Worm (Caenorhabditis elegans) whole organism, mixed stage, embryonic: ENCODE data around the gene srz-15.

Experiments used
- M03D4.4 ChIP-seq: sonication (generic microtip); optimal IDR thresholded peaks from 2 replicates; lab custom pipeline; 2017; ENCODE audit warnings: mild to moderate bottlenecking, missing genetic modification characterization, missing compliant biosample characterization
- bed-3 ChIP-seq: fragments of 200-800 bp; sonication (Bioruptor generic); optimal IDR thresholded peaks from 3 replicates; lab custom pipeline; 2018; ENCODE audit warnings: mild to moderate bottlenecking, missing genetic modification characterization, moderate library complexity, missing compliant biosample characterization
- blmp-1 ChIP-seq: fragments of 150-350 bp; optimal IDR thresholded peaks from 2 replicates; lab custom pipeline; 2014; ENCODE audit warnings: missing biosample characterization, missing genetic modification characterization
- ceh-39 ChIP-seq: fragments of 150-350 bp; optimal IDR thresholded peaks from 2 replicates; lab custom pipeline; 2014; ENCODE audit warnings: missing biosample characterization, missing genetic modification characterization
- ceh-43 ChIP-seq: fragments of 200-800 bp; sonication (Bioruptor generic); optimal IDR thresholded peaks from 2 replicates; lab custom pipeline; 2018; ENCODE audit warnings: mild to moderate bottlenecking, missing genetic modification characterization, moderate library complexity, missing compliant biosample characterization
- ceh-83 ChIP-seq: fragments of 200-800 bp; sonication (Bioruptor generic); optimal IDR thresholded peaks from 2 replicates; lab custom pipeline; 2018; ENCODE audit warnings: mild to moderate bottlenecking, missing genetic modification characterization, missing compliant biosample characterization
- ces-1 ChIP-seq: fragments of 150-350 bp; optimal IDR thresholded peaks from 2 replicates; lab custom pipeline; 2014; ENCODE audit warnings: missing biosample characterization, missing genetic modification reagents, missing genetic modification characterization
- cnd-1 ChIP-seq: fragments of 200-800 bp; sonication (Bioruptor generic); optimal IDR thresholded peaks from 2 replicates; lab custom pipeline; 2018; ENCODE audit warnings: mild to moderate bottlenecking, missing genetic modification characterization, missing compliant biosample characterization
- drap-1 ChIP-seq: fragments of 200-800 bp; sonication (Bioruptor generic); optimal IDR thresholded peaks from 3 replicates; lab custom pipeline; 2018; ENCODE audit warnings: mild to moderate bottlenecking, missing genetic modification characterization, missing compliant biosample characterization
- elt-1 ChIP-seq: sonication (generic microtip); optimal IDR thresholded peaks from 2 replicates; lab custom pipeline; 2017; ENCODE audit warnings: missing genetic modification characterization, mild to moderate bottlenecking, missing compliant biosample characterization, antibody characterized with exemption, moderate library complexity, borderline replicate concordance; ENCODE audit not compliant: insufficient read depth
- elt-3 ChIP-seq: fragments of 150-350 bp; optimal IDR thresholded peaks from 2 replicates; lab custom pipeline; 2014; ENCODE audit warnings: missing biosample characterization, missing genetic modification characterization
- flh-1 ChIP-seq: fragments of 200-800 bp; sonication (Bioruptor generic); optimal IDR thresholded peaks from 2 replicates; lab custom pipeline; 2018; ENCODE audit warnings: mild to moderate bottlenecking, missing genetic modification characterization, moderate library complexity, missing compliant biosample characterization
- ham-2 ChIP-seq: fragments of 200-800 bp; sonication (Bioruptor generic); optimal IDR thresholded peaks from 2 replicates; lab custom pipeline; 2018; ENCODE audit warnings: mild to moderate bottlenecking, missing genetic modification characterization, missing compliant biosample characterization
- lin-13 ChIP-seq: fragments of 150-350 bp; optimal IDR thresholded peaks from 2 replicates; lab custom pipeline; 2014; ENCODE audit warnings: missing biosample characterization, missing genetic modification characterization
- lin-32 ChIP-seq: fragments of 200-800 bp; sonication (Bioruptor generic); optimal IDR thresholded peaks from 2 replicates; lab custom pipeline; 2018; ENCODE audit warnings: mild to moderate bottlenecking, missing genetic modification characterization, missing compliant biosample characterization
- lsy-2 ChIP-seq: fragments of 150-350 bp; optimal IDR thresholded peaks from 2 replicates; lab custom pipeline; 2014; ENCODE audit warnings: missing biosample characterization, missing genetic modification characterization
- mab-5 ChIP-seq: fragments of 150-350 bp; optimal IDR thresholded peaks from 2 replicates; lab custom pipeline; 2014; ENCODE audit warnings: missing biosample characterization, missing genetic modification characterization
- nhr-12 ChIP-seq: fragments of 150-350 bp; optimal IDR thresholded peaks from 2 replicates; lab custom pipeline; 2014; ENCODE audit warnings: missing biosample characterization, missing genetic modification characterization
- nhr-237 ChIP-seq: fragments of 150-350 bp; optimal IDR thresholded peaks from 2 replicates; lab custom pipeline; 2014; ENCODE audit warnings: missing biosample characterization, missing genetic modification characterization
- nhr-28 ChIP-seq: fragments of 150-350 bp; optimal IDR thresholded peaks from 2 replicates; lab custom pipeline; 2014; ENCODE audit warnings: missing biosample characterization, missing genetic modification characterization
- pha-4 ChIP-seq: fragments of 150-350 bp; optimal IDR thresholded peaks from 2 replicates; lab custom pipeline; 2018; ENCODE audit warnings: missing biosample characterization, missing genetic modification reagents, missing genetic modification characterization
- sem-2 ChIP-seq: fragments of 200-800 bp; sonication (Bioruptor generic); optimal IDR thresholded peaks from 2 replicates; lab custom pipeline; 2018; ENCODE audit warnings: mild to moderate bottlenecking, missing genetic modification characterization, missing compliant biosample characterization
- snpc-4 ChIP-seq: fragments of 150-350 bp; optimal IDR thresholded peaks from 2 replicates; lab custom pipeline; 2014; ENCODE audit warnings: missing biosample characterization, missing genetic modification characterization
- sptf-1 ChIP-seq: sonication (generic microtip); optimal IDR thresholded peaks from 2 replicates; lab custom pipeline; 2017; ENCODE audit warnings: mild to moderate bottlenecking, missing genetic modification characterization, moderate library complexity, missing compliant biosample characterization
- tbx-8 ChIP-seq: fragments of 200-800 bp; sonication (Bioruptor generic); optimal IDR thresholded peaks from 2 replicates; lab custom pipeline; 2018; ENCODE audit warnings: mild to moderate bottlenecking, missing genetic modification characterization, moderate library complexity, missing compliant biosample characterization
- unc-120 ChIP-seq: sonication (generic microtip); optimal IDR thresholded peaks from 2 replicates; lab custom pipeline; 2017; ENCODE audit warnings: missing genetic modification characterization, missing compliant biosample characterization; ENCODE audit not compliant: poor library complexity, severe bottlenecking
- unc-39 ChIP-seq: fragments of 150-350 bp; optimal IDR thresholded peaks from 2 replicates; lab custom pipeline; 2014; ENCODE audit warnings: missing biosample characterization, missing genetic modification characterization
- unc-62 ChIP-seq: fragments of 150-350 bp; optimal IDR thresholded peaks from 2 replicates; lab custom pipeline; 2014; ENCODE audit warnings: missing biosample characterization, missing genetic modification reagents, missing genetic modification characterization
- zip-8 ChIP-seq: fragments of 150-350 bp; optimal IDR thresholded peaks from 2 replicates; lab custom pipeline; 2014; ENCODE audit warnings: missing biosample characterization, missing genetic modification characterization
- ztf-11 ChIP-seq: fragments of 150-350 bp; optimal IDR thresholded peaks from 2 replicates; lab custom pipeline; 2014; ENCODE audit warnings: missing biosample characterization, missing genetic modification characterization

srz-15 gene

DNA sequence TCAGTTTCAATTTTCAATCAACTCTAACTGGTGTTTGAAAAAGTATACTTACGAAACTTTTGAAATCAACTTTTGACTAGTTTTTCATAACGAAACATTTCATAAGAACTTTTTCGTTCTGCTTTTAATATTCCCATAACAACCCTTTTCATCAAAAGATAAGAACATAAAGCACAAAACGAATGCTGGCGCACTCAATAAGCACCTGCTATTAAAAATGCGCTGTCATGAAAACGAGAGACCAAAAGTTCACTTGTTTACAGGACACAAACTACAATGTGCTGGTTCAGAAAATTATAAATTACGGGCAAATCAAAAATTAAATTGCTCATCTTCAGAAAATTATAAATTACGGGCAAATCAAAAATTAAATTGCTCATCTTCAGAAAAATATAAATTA, 24.5 kb upstream of the srz-15 start:
- TF ChIP-seq unc-120 (tag; lab: Kevin White, UChicago) (no peak), unc-39 (tag; lab: Kevin White, UChicago) (no peak), flh-1 (GFP tag; lab: Kevin White, UChicago) (no peak), zip-8 (no peak), lsy-2 (tag; lab: Kevin White, UChicago) (no peak), M03D4.4 (no peak), nhr-12 (tag; lab: Kevin White, UChicago) (no peak), drap-1 (GFP tag; lab: Kevin White, UChicago) (no peak), nhr-28 (tag; lab: Kevin White, UChicago) (no peak), ztf-11 (tag; lab: Kevin White, UChicago) (no peak), sem-2 (no peak), sptf-1 (no peak), mab-5 (tag; lab: Kevin White, UChicago) (no peak), snpc-4 (no peak), elt-1 (tag; lab: Kevin White, UChicago) (no peak), nhr-237 (tag; lab: Kevin White, UChicago) (no peak), ceh-43 (no peak), elt-3 (tag; lab: Kevin White, UChicago) (no peak), tbx-8 (GFP tag; lab: Kevin White, UChicago) (no peak), cnd-1 (tag; lab: Kevin White, UChicago) (no peak)

ce11 chrIV:12892194-12892593, 23.4 kb upstream of the srz-15 start, which contains the start of gene K08D8.1:
K08D8.1 (plus strand) TSS chrIV:12892494.
- no peak for TF ChIP-seq unc-62 (GFP tag; lab: Kevin White, UChicago)
- no peak for TF ChIP-seq drap-1 (GFP tag; lab: Kevin White, UChicago)
- TF ChIP-seq lin-32 (GFP tag; lab: Kevin White, UChicago) = no peak
- TF ChIP-seq nhr-12 (tag; lab: Kevin White, UChicago) = no peak
- TF ChIP-seq nhr-28 (tag; lab: Kevin White, UChicago) = no peak
- TF ChIP-seq unc-39 (tag; lab: Kevin White, UChicago) = no peak
- TF ChIP-seq sptf-1 = no peak
- no peak for TF ChIP-seq M03D4.4
- no peak for TF ChIP-seq ham-2 (GFP tag; lab: Kevin White, UChicago)
- no peak for TF ChIP-seq zip-8
- no peak for TF ChIP-seq ztf-11 (tag; lab: Kevin White, UChicago)

ce11 chrIV:12893166-12893565, 22.4 kb upstream of the srz-15 start, which contains the start of gene K08D8.12:
K08D8.12 (plus strand) TSS chrIV:12893466.
- TF ChIP-seq lin-32 (GFP tag; lab: Kevin White, UChicago) (no peak), snpc-4 (no peak), ceh-83 (GFP tag; lab: Kevin White, UChicago) (no peak), ces-1 (GFP tag; lab: Kevin White, UChicago) (no peak)

DNA sequence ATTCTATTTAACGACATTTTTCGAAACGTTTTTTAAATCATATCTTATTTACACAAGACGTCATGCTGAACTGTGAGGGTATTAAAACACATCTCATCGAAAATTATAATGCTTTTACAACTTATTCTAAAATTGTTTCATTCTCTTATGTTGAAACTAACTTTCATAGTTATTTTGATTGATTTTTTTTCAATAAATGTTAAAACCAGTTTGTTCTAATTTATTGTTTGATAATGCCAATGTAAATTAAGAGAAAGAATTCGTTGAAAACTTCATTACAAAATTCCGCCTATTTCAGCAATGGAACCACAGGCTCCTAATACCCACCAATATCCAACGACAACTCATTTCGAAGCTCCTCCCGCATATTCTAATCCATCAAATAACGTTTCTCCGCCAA, 20.6 kb upstream of the srz-15 start, which contains the start of gene K08D8.11:
TSS of gene K08D8.11 (plus strand) at position 301 of the 400 bp plus-strand sequence.
- TF ChIP-seq sptf-1 (no peak), ces-1 (GFP tag; lab: Kevin White, UChicago) (no peak), nhr-12 (tag; lab: Kevin White, UChicago) (no peak)

ce11 chrIV:12896371-12896882, 19.2 kb upstream of the srz-15 start, which contains the start of gene K08D8.7:
K08D8.7 (plus strand) TSS chrIV:12896832.
- no peak for TF ChIP-seq ceh-39 (tag; lab: Kevin White, UChicago)
- TF ChIP-seq lin-32 (GFP tag; lab: Kevin White, UChicago) = no peak

- TF ChIP-seq M03D4.4 (no peak), unc-39 (tag; lab: Kevin White, UChicago) (no peak), ztf-11 (tag; lab: Kevin White, UChicago) (no peak), elt-1 (tag; lab: Kevin White, UChicago) (no peak), nhr-28 (tag; lab: Kevin White, UChicago) (no peak), ceh-43 (no peak), tbx-8 (GFP tag; lab: Kevin White, UChicago) (no peak)
Observed at ce11 chrIV:12897146-12897545, 18.4 kb upstream of the srz-15 start.

ce11 chrIV:12898823-12899222, 16.8 kb upstream of the srz-15 start:
- no peak for TF ChIP-seq lin-32 (GFP tag; lab: Kevin White, UChicago)
- TF ChIP-seq M03D4.4 = no peak
- no peak for TF ChIP-seq lsy-2 (tag; lab: Kevin White, UChicago)
- TF ChIP-seq ces-1 (GFP tag; lab: Kevin White, UChicago) = no peak
- TF ChIP-seq elt-1 (tag; lab: Kevin White, UChicago) = no peak
- TF ChIP-seq nhr-12 (tag; lab: Kevin White, UChicago) = no peak
- no peak for TF ChIP-seq lin-13 (tag; lab: Kevin White, UChicago)
- TF ChIP-seq sem-2 = no peak
- no peak for TF ChIP-seq blmp-1 (tag; lab: Kevin White, UChicago)
- TF ChIP-seq nhr-237 (tag; lab: Kevin White, UChicago) = no peak
- no peak for TF ChIP-seq snpc-4
- no peak for TF ChIP-seq ceh-43
- TF ChIP-seq elt-3 (tag; lab: Kevin White, UChicago) = no peak
- TF ChIP-seq pha-4 (tag; lab: Kevin White, UChicago) = no peak
- TF ChIP-seq bed-3 (GFP tag; lab: Kevin White, UChicago) = no peak
- TF ChIP-seq tbx-8 (GFP tag; lab: Kevin White, UChicago) = no peak
- no peak for TF ChIP-seq ham-2 (GFP tag; lab: Kevin White, UChicago)
- TF ChIP-seq unc-39 (tag; lab: Kevin White, UChicago) = no peak
- TF ChIP-seq cnd-1 (tag; lab: Kevin White, UChicago) = no peak
- TF ChIP-seq, all 35 proteins: peak for 0
